Fruit fly (Drosophila melanogaster) whole organism, prepupa: ENCODE data around the gene CG31099.
A peak's percentile ranks its signal among the peaks of the same experiment; 100 is the strongest.

Source experiments
- Blimp-1 ChIP-seq: fragments of 200-800 bp; sonication (Bioruptor generic); optimal IDR thresholded peaks from 3 replicates; lab custom pipeline; 2017; ENCODE audit warnings: missing biosample characterization, missing genetic modification characterization, mild to moderate bottlenecking, moderate library complexity, missing genetic modification reagents
- CG15336 ChIP-seq: fragments of 200-800 bp; sonication (Bioruptor generic); IDR thresholded peaks from 2 replicates; pipeline ENCODE4 v1.3.6; 2022; ENCODE audit warnings: missing biosample characterization, missing genetic modification characterization
- CG3032 ChIP-seq: fragments of 200-800 bp; optimal IDR thresholded peaks from 2 replicates; lab custom pipeline; 2019; ENCODE audit warnings: missing biosample characterization, mild to moderate bottlenecking, missing genetic modification characterization, moderate library complexity
- CG31627 ChIP-seq: fragments of 200-800 bp; sonication (Bioruptor generic); optimal IDR thresholded peaks from 3 replicates; lab custom pipeline; 2016; ENCODE audit warnings: missing biosample characterization, missing genetic modification characterization
- CG6854 ChIP-seq: fragments of 200-800 bp; sonication (Bioruptor generic); optimal IDR thresholded peaks from 2 replicates; lab custom pipeline; 2017; ENCODE audit warnings: missing biosample characterization, mild to moderate bottlenecking, missing genetic modification characterization
- CG8119 ChIP-seq: fragments of 200-800 bp; sonication (Bioruptor generic); IDR thresholded peaks from 3 replicates; pipeline ENCODE4 v1.3.6; 2022; ENCODE audit warnings: missing biosample characterization, missing genetic modification characterization
- CG9139 ChIP-seq: fragments of 200-800 bp; sonication (Bioruptor generic); optimal IDR thresholded peaks from 3 replicates; lab custom pipeline; 2017; ENCODE audit warnings: missing biosample characterization, mild to moderate bottlenecking, missing genetic modification characterization
- Ets96B ChIP-seq: fragments of 200-800 bp; optimal IDR thresholded peaks from 2 replicates; lab custom pipeline; 2019; ENCODE audit warnings: missing biosample characterization, mild to moderate bottlenecking, missing genetic modification characterization, moderate library complexity
- OdsH ChIP-seq: fragments of 200-800 bp; sonication (Bioruptor generic); optimal IDR thresholded peaks from 3 replicates; lab custom pipeline; 2016; ENCODE audit warnings: missing biosample characterization, missing genetic modification characterization
- Sox102F ChIP-seq: fragments of 200-800 bp; sonication (Bioruptor generic); optimal IDR thresholded peaks from 2 replicates; lab custom pipeline; 2016; ENCODE audit warnings: missing biosample characterization, mild to moderate bottlenecking, missing genetic modification characterization
- cyc ChIP-seq: fragments of 200-800 bp; sonication (Bioruptor generic); optimal IDR thresholded peaks from 3 replicates; lab custom pipeline; 2016; ENCODE audit warnings: missing biosample characterization, missing genetic modification characterization
- eg ChIP-seq: fragments of 200-800 bp; sonication (Bioruptor generic); IDR thresholded peaks from 3 replicates; pipeline ENCODE4 v1.3.6; 2022; ENCODE audit warnings: missing biosample characterization, missing genetic modification characterization
- fd85E ChIP-seq: fragments of 200-800 bp; sonication (Bioruptor generic); optimal IDR thresholded peaks from 3 replicates; lab custom pipeline; 2016; ENCODE audit warnings: missing biosample characterization, missing genetic modification characterization
- svp ChIP-seq: fragments of 200-800 bp; sonication (Bioruptor generic); peaks from one replicate; lab custom pipeline; 2016; ENCODE audit warnings: missing biosample characterization, missing genetic modification characterization

- TF ChIP-seq CG3032 (tag; lab: Kevin White, UChicago) (no peak), svp (GFP tag; lab: Kevin White, UChicago) (no peak), fd85E (GFP tag; lab: Kevin White, UChicago) (no peak), OdsH (GFP tag; lab: Kevin White, UChicago) (no peak), Ets96B (tag; lab: Kevin White, UChicago) (no peak), CG31627 (GFP tag; lab: Kevin White, UChicago) (no peak), CG8119 (no peak), CG6854 (GFP tag; lab: Kevin White, UChicago) (no peak), Blimp-1 (GFP tag; lab: Kevin White, UChicago) (no peak), CG9139 (GFP tag; lab: Kevin White, UChicago) (no peak), Sox102F (GFP tag; lab: Kevin White, UChicago) (peak; percentile 3), CG15336 (GFP tag; lab: Robert Waterston, UW) (no peak; the same call in 1 of the 2 replicates), eg (GFP tag; lab: Robert Waterston, UW) (no peak), cyc (GFP tag; lab: Kevin White, UChicago) (no peak)
These were observed 17.9 kb downstream of the CG31099 start, which contains the start of gene CG31098 for dm6 chr3R:25292864-25293284.
